Fruit fly (Drosophila melanogaster): Measurements from ENCODE around the gene Dhc1.
A peak's percentile ranks its signal among the peaks of the same experiment; 100 is the strongest.

The Dhc1 gene

DNA sequence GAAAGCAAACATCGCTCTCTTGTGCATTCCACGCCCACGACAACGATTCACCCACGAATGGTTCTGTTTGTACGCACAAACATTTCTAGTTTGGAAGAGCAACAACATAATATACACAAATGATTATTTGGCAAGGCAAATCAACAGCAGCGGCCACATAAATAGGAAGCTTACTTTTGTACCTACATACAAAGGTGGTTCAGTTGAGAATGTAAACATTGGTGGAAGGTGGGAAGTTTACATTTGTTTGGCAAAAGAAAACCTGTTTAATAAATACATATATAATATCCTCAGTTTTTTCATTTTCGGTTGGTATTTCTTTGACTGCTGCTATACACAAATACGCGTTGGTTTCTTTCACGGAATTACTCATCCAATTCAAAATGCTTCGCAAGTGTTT is 28.1 kb upstream of the Dhc1 start (continued):
- peak; percentile 95 for TF ChIP-seq lab (GFP tag; optimal IDR thresholded peaks at IDR 0.05)
- peak in 1 of 3 experiments; percentile 77 for TF ChIP-seq lola (GFP tag; optimal IDR thresholded peaks at IDR 0.05)
- peak; percentile 58 for TF ChIP-seq CG15479 (GFP tag; optimal IDR thresholded peaks at IDR 0.05)
- TF ChIP-seq Oaz (GFP tag; IDR thresholded peaks at IDR 0.05): no peak
- TF ChIP-seq Lim3 (GFP tag; IDR thresholded peaks at IDR 0.05): no peak
- no peak for TF ChIP-seq CG17328 (GFP tag; IDR thresholded peaks at IDR 0.05)
- no peak for TF ChIP-seq pfk (GFP tag; optimal IDR thresholded peaks at IDR 0.05)
- TF ChIP-seq Hr51 (GFP tag; optimal IDR thresholded peaks at IDR 0.05): peak; percentile 71 to 93
- TF ChIP-seq CG15011 (GFP tag; optimal IDR thresholded peaks at IDR 0.05): peak; percentile 86
- TF ChIP-seq h (optimal IDR thresholded peaks at IDR 0.05): no peak
- TF ChIP-seq CG8924 (tag; optimal IDR thresholded peaks at IDR 0.05): peak; percentile 92
- peak; percentile 57 for TF ChIP-seq Lhr (GFP tag; optimal IDR thresholded peaks at IDR 0.05)
- peak; percentile 95 for TF ChIP-seq Ets65A (GFP tag)
- TF ChIP-seq CG11695 (GFP tag; IDR thresholded peaks at IDR 0.05): no peak
- TF ChIP-seq jumu (GFP tag; optimal IDR thresholded peaks at IDR 0.05): peak; percentile 76
- TF ChIP-seq crc (GFP tag; optimal IDR thresholded peaks at IDR 0.05): peak; percentile 65
- peak; percentile 58 for TF ChIP-seq pb (GFP tag; optimal IDR thresholded peaks at IDR 0.05)
- no peak for TF ChIP-seq Doc2 (GFP tag; IDR thresholded peaks at IDR 0.05)
- no peak for TF ChIP-seq dysf (GFP tag; IDR thresholded peaks at IDR 0.05)
- TF ChIP-seq CG2120 (GFP tag; optimal IDR thresholded peaks at IDR 0.05): peak; percentile 91
- TF ChIP-seq CG11085 (GFP tag; IDR thresholded peaks at IDR 0.05): no peak
- no peak for TF ChIP-seq gsb (GFP tag; IDR thresholded peaks at IDR 0.05)
- no peak for TF ChIP-seq CG31441 (GFP tag; IDR thresholded peaks at IDR 0.05)
- TF ChIP-seq HmgD (GFP tag; optimal IDR thresholded peaks at IDR 0.05): peak; percentile 44
- TF ChIP-seq CG12744 (GFP tag; optimal IDR thresholded peaks at IDR 0.05): peak; percentile 87
- TF ChIP-seq Sry-β (GFP tag; optimal IDR thresholded peaks at IDR 0.05): peak; percentile 29
- no peak for TF ChIP-seq br (optimal IDR thresholded peaks at IDR 0.05)
- TF ChIP-seq seq (GFP tag; IDR thresholded peaks at IDR 0.05): no peak
- TF ChIP-seq CG6654 (GFP tag; optimal IDR thresholded peaks at IDR 0.05): peak; percentile 82
- peak; percentile 69 for TF ChIP-seq fu2 (GFP tag; optimal IDR thresholded peaks at IDR 0.05)
- TF ChIP-seq tin (GFP tag; optimal IDR thresholded peaks at IDR 0.05): peak; percentile 81
- TF ChIP-seq CG7372 (GFP tag; IDR thresholded peaks at IDR 0.05): no peak
- peak; percentile 61 for TF ChIP-seq Spps (tag; optimal IDR thresholded peaks at IDR 0.05)
- TF ChIP-seq CG12155 (GFP tag; optimal IDR thresholded peaks at IDR 0.05): peak; percentile 77
- TF ChIP-seq CG15696 (tag; optimal IDR thresholded peaks at IDR 0.05): peak; percentile 69
- TF ChIP-seq her (GFP tag; optimal IDR thresholded peaks at IDR 0.05): peak; percentile 76
- peak; percentile 81 for TF ChIP-seq zen (tag; optimal IDR thresholded peaks at IDR 0.05)
- TF ChIP-seq CG8290 (GFP tag; optimal IDR thresholded peaks at IDR 0.05): peak; percentile 76
- TF ChIP-seq CG8290 (tag; optimal IDR thresholded peaks at IDR 0.05): peak in 1 of 2 experiments; percentile 92
- peak in 1 of 2 experiments; percentile 94 for TF ChIP-seq Eip74EF (GFP tag; optimal IDR thresholded peaks at IDR 0.05)
- no peak for TF ChIP-seq sr (GFP tag; IDR thresholded peaks at IDR 0.05)
- TF ChIP-seq Dad (GFP tag; optimal IDR thresholded peaks at IDR 0.05): peak; percentile 71
- peak; percentile 42 for TF ChIP-seq CG33557 (GFP tag; optimal IDR thresholded peaks at IDR 0.05)
- TF ChIP-seq CG6765 (GFP tag; optimal IDR thresholded peaks at IDR 0.05): peak; percentile 85
- peak; percentile 76 for TF ChIP-seq Dip3 (GFP tag; optimal IDR thresholded peaks at IDR 0.05)
- peak; percentile 6 for TF ChIP-seq pzg (GFP tag; optimal IDR thresholded peaks at IDR 0.05)
- TF ChIP-seq CG7963 (GFP tag; IDR thresholded peaks at IDR 0.05; ENCODE audit: partially characterized antibody): no peak
- no peak for TF ChIP-seq Dfd (GFP tag; optimal IDR thresholded peaks at IDR 0.05)
- TF ChIP-seq Nf-YC (tag; optimal IDR thresholded peaks at IDR 0.05): peak; percentile 27
- TF ChIP-seq NFAT (GFP tag; IDR thresholded peaks at IDR 0.05): no peak
- peak; percentile 94 for TF ChIP-seq lilli (GFP tag; optimal IDR thresholded peaks at IDR 0.05)
- TF ChIP-seq wdn (GFP tag; IDR thresholded peaks at IDR 0.05): no peak
- TF ChIP-seq CG2678 (tag; optimal IDR thresholded peaks at IDR 0.05): peak; percentile 93
